Worm (Caenorhabditis elegans) whole organism, L3 larva: ENCODE results near the gene slc-36.3.

Experiments
- ama-1 ChIP-seq: fragments of 150-350 bp; optimal IDR thresholded peaks from 2 replicates; lab custom pipeline; 2018
- elt-2 ChIP-seq: sonication (generic microtip); optimal IDR thresholded peaks from 2 replicates; lab custom pipeline; 2016; ENCODE audit warnings: missing genetic modification reagents, mild to moderate bottlenecking, missing genetic modification characterization, missing compliant biosample characterization
- lin-39 ChIP-seq: fragments of 150-350 bp; optimal IDR thresholded peaks from 2 replicates; lab custom pipeline; 2018; ENCODE audit warnings: missing biosample characterization, missing genetic modification reagents, missing genetic modification characterization
- nhr-12 ChIP-seq: fragments of 150-350 bp; optimal IDR thresholded peaks from 2 replicates; lab custom pipeline; 2014; ENCODE audit warnings: missing biosample characterization, missing genetic modification characterization
- snpc-4 ChIP-seq: fragments of 150-350 bp; optimal IDR thresholded peaks from 2 replicates; lab custom pipeline; 2014; ENCODE audit warnings: missing biosample characterization, missing genetic modification characterization
- unc-62 ChIP-seq: fragments of 150-350 bp; sonication (generic microtip); optimal IDR thresholded peaks from 4 replicates; lab custom pipeline; 2014; ENCODE audit warnings: missing biosample characterization, missing genetic modification reagents, missing genetic modification characterization

ce11 chrV:20580511-20581040 is 36.6 kb upstream of the slc-36.3 start, which contains the start of gene F26F2.7:
- TF ChIP-seq unc-62 = no peak
- peak; percentile 27 for TF ChIP-seq lin-39 (tag; lab: Kevin White, UChicago)
- TF ChIP-seq snpc-4 (tag; lab: Kevin White, UChicago) = peak; percentile 90
- no peak for TF ChIP-seq ama-1
- TF ChIP-seq nhr-12 = no peak
- peak; percentile 80 for TF ChIP-seq elt-2 (tag; lab: Kevin White, UChicago)
